Worm (Caenorhabditis elegans) whole organism, L1 larva: ENCODE measurements around the gene R02D3.8.
A peak's percentile ranks its signal among the peaks of the same experiment; 100 is the strongest.

Experiments
- C16A3.4 ChIP-seq: fragments of 150-350 bp; optimal IDR thresholded peaks from 2 replicates; lab custom pipeline; 2014; ENCODE audit warnings: missing biosample characterization, missing genetic modification characterization
- F16B12.6 ChIP-seq: fragments of 150-350 bp; optimal IDR thresholded peaks from 2 replicates; lab custom pipeline; 2014; ENCODE audit warnings: missing biosample characterization, missing genetic modification characterization
- alr-1 ChIP-seq: fragments of 200-800 bp; sonication (Bioruptor generic); optimal IDR thresholded peaks from 2 replicates; lab custom pipeline; 2018; ENCODE audit warnings: borderline replicate concordance, mild to moderate bottlenecking, missing genetic modification characterization, missing compliant biosample characterization
- blmp-1 ChIP-seq: fragments of 150-350 bp; optimal IDR thresholded peaks from 2 replicates; lab custom pipeline; 2014; ENCODE audit warnings: missing biosample characterization, missing genetic modification characterization
- ceh-8 ChIP-seq: fragments of 200-800 bp; sonication (Bioruptor generic); optimal IDR thresholded peaks from 2 replicates; lab custom pipeline; 2018; ENCODE audit warnings: mild to moderate bottlenecking, missing genetic modification characterization, moderate library complexity, missing compliant biosample characterization
- ceh-90 ChIP-seq: sonication (generic microtip); optimal IDR thresholded peaks from 2 replicates; lab custom pipeline; 2016; ENCODE audit warnings: missing genetic modification characterization, missing compliant biosample characterization
- ces-1 ChIP-seq: fragments of 150-350 bp; optimal IDR thresholded peaks from 2 replicates; lab custom pipeline; 2014; ENCODE audit warnings: missing biosample characterization, missing genetic modification reagents, missing genetic modification characterization
- dsc-1 ChIP-seq: sonication (generic microtip); optimal IDR thresholded peaks from 2 replicates; lab custom pipeline; 2016; ENCODE audit warnings: mild to moderate bottlenecking, missing genetic modification characterization, missing compliant biosample characterization
- efl-1 ChIP-seq, 4 experiments: fragments of 150-350 bp; optimal IDR thresholded peaks in 3 of 4; peaks in 1 of 4; 1 replicate in 1 of 4; 2 replicates in 3 of 4; lab custom pipeline; 2014; ENCODE audit warnings: missing biosample characterization in 2 of 4, missing genetic modification characterization in 2 of 4, missing genetic modification reagents in 2 of 4
- egl-27 ChIP-seq, 2 experiments: fragments of 150-350 bp in 1 of 2; sonication (generic microtip); optimal IDR thresholded peaks; 3 replicates each; lab custom pipeline; 2017 to 2018; ENCODE audit warnings: missing biosample characterization in 2 of 2, missing genetic modification characterization in 2 of 2, missing genetic modification reagents in 2 of 2
- ets-5 ChIP-seq: fragments of 200-800 bp; sonication (Bioruptor generic); IDR thresholded peaks from 2 replicates; pipeline ENCODE4 v1.3.6; 2022; ENCODE audit warnings: missing genetic modification characterization, missing compliant biosample characterization
- fkh-10 ChIP-seq: sonication (generic microtip); optimal IDR thresholded peaks from 2 replicates; lab custom pipeline; 2017; ENCODE audit warnings: missing biosample characterization, missing genetic modification reagents, missing genetic modification characterization
- fkh-4 ChIP-seq: sonication (generic microtip); optimal IDR thresholded peaks from 2 replicates; lab custom pipeline; 2016; ENCODE audit warnings: missing compliant biosample characterization, missing genetic modification characterization, borderline replicate concordance
- fos-1 ChIP-seq: fragments of 150-350 bp; optimal IDR thresholded peaks from 2 replicates; lab custom pipeline; 2014; ENCODE audit warnings: missing biosample characterization, missing genetic modification characterization
- grh-1 ChIP-seq: fragments of 200-800 bp; sonication (Bioruptor generic); IDR thresholded peaks from 2 replicates; pipeline ENCODE4 v1.3.6; 2022; ENCODE audit warnings: missing genetic modification reagents, missing genetic modification characterization, missing compliant biosample characterization
- hlh-17 ChIP-seq: fragments of 200-800 bp; sonication (Bioruptor generic); optimal IDR thresholded peaks from 2 replicates; lab custom pipeline; 2018; ENCODE audit warnings: missing genetic modification characterization, mild to moderate bottlenecking, missing compliant biosample characterization, moderate library complexity, borderline replicate concordance
- hpl-2 ChIP-seq: fragments of 150-350 bp; optimal IDR thresholded peaks from 2 replicates; lab custom pipeline; 2014; ENCODE audit warnings: missing biosample characterization, missing genetic modification reagents, missing genetic modification characterization
- isw-1 ChIP-seq: fragments of 200-800 bp; sonication (Bioruptor generic); IDR thresholded peaks from 2 replicates; pipeline ENCODE4 v1.3.6; 2022; ENCODE audit warnings: missing genetic modification characterization, missing compliant biosample characterization
- jun-1 ChIP-seq: fragments of 150-350 bp; optimal IDR thresholded peaks from 2 replicates; lab custom pipeline; 2014; ENCODE audit warnings: missing biosample characterization, missing genetic modification reagents, missing genetic modification characterization
- lin-14 ChIP-seq: fragments of 200-800 bp; sonication (Bioruptor generic); optimal IDR thresholded peaks from 2 replicates; lab custom pipeline; 2018; ENCODE audit warnings: mild to moderate bottlenecking, missing genetic modification characterization, moderate library complexity, missing compliant biosample characterization
- lin-15B ChIP-seq: fragments of 150-350 bp; sonication (generic microtip); optimal IDR thresholded peaks from 3 replicates; lab custom pipeline; 2014; ENCODE audit warnings: missing biosample characterization, missing genetic modification characterization
- lin-35 ChIP-seq, 2 experiments: fragments of 150-350 bp; optimal IDR thresholded peaks; 2 replicates each; lab custom pipeline; 2014; ENCODE audit warnings: missing biosample characterization in 2 of 2, missing genetic modification characterization in 2 of 2, missing genetic modification reagents in 2 of 2
- mab-9 ChIP-seq: fragments of 200-800 bp; sonication (Bioruptor generic); IDR thresholded peaks from 2 replicates; pipeline ENCODE4 v1.3.6; 2022; ENCODE audit warnings: missing genetic modification reagents, missing genetic modification characterization, missing compliant biosample characterization
- mef-2 ChIP-seq: fragments of 150-350 bp; optimal IDR thresholded peaks from 2 replicates; lab custom pipeline; 2014; ENCODE audit warnings: missing biosample characterization, missing genetic modification characterization
- mep-1 ChIP-seq: fragments of 150-350 bp; optimal IDR thresholded peaks from 2 replicates; lab custom pipeline; 2014; ENCODE audit warnings: missing biosample characterization, missing genetic modification characterization
- nhr-11 ChIP-seq: fragments of 150-350 bp; optimal IDR thresholded peaks from 2 replicates; lab custom pipeline; 2014; ENCODE audit warnings: missing biosample characterization, missing genetic modification characterization
- nhr-20 ChIP-seq: sonication (generic microtip); optimal IDR thresholded peaks from 2 replicates; lab custom pipeline; 2016; ENCODE audit warnings: mild to moderate bottlenecking, missing genetic modification characterization, missing compliant biosample characterization
- nhr-237 ChIP-seq: fragments of 150-350 bp; optimal IDR thresholded peaks from 2 replicates; lab custom pipeline; 2014; ENCODE audit warnings: missing biosample characterization, missing genetic modification characterization
- nhr-71 ChIP-seq: sonication (generic microtip); optimal IDR thresholded peaks from 2 replicates; lab custom pipeline; 2016; ENCODE audit warnings: mild to moderate bottlenecking, missing genetic modification characterization, moderate library complexity, missing compliant biosample characterization
- nhr-85 ChIP-seq: sonication (generic microtip); peaks from one replicate; lab custom pipeline; 2016; ENCODE audit warnings: missing genetic modification characterization, inconsistent platforms, missing compliant biosample characterization
- rnt-1 ChIP-seq: sonication (generic microtip); optimal IDR thresholded peaks from 2 replicates; lab custom pipeline; 2016; ENCODE audit warnings: mild to moderate bottlenecking, missing genetic modification characterization, moderate library complexity, missing compliant biosample characterization
- skn-1 ChIP-seq: fragments of 150-350 bp; optimal IDR thresholded peaks from 2 replicates; lab custom pipeline; 2014; ENCODE audit warnings: missing biosample characterization, missing genetic modification characterization
- snpc-4 ChIP-seq: fragments of 150-350 bp; optimal IDR thresholded peaks from 2 replicates; lab custom pipeline; 2014; ENCODE audit warnings: missing biosample characterization, missing genetic modification characterization
- snu-23 ChIP-seq: sonication (generic microtip); optimal IDR thresholded peaks from 2 replicates; lab custom pipeline; 2016; ENCODE audit warnings: missing genetic modification characterization, missing compliant biosample characterization
- sox-4 ChIP-seq: sonication (generic microtip); optimal IDR thresholded peaks from 2 replicates; lab custom pipeline; 2016; ENCODE audit warnings: missing genetic modification characterization, missing compliant biosample characterization
- sptf-1 ChIP-seq: fragments of 150-350 bp; optimal IDR thresholded peaks from 2 replicates; lab custom pipeline; 2014; ENCODE audit warnings: missing biosample characterization, missing genetic modification characterization
- sup-37 ChIP-seq: fragments of 200-800 bp; sonication (Bioruptor generic); optimal IDR thresholded peaks from 2 replicates; lab custom pipeline; 2018; ENCODE audit warnings: mild to moderate bottlenecking, missing genetic modification characterization, missing compliant biosample characterization
- tbx-2 ChIP-seq: sonication (generic microtip); optimal IDR thresholded peaks from 2 replicates; lab custom pipeline; 2016; ENCODE audit warnings: missing genetic modification characterization, missing compliant biosample characterization
- unc-130 ChIP-seq: fragments of 150-350 bp; optimal IDR thresholded peaks from 2 replicates; lab custom pipeline; 2017; ENCODE audit warnings: missing biosample characterization, missing genetic modification characterization, inconsistent platforms
- unc-30 ChIP-seq: sonication (generic microtip); optimal IDR thresholded peaks from 2 replicates; lab custom pipeline; 2017; ENCODE audit warnings: missing biosample characterization, missing genetic modification characterization
- unc-86 ChIP-seq: sonication (generic microtip); optimal IDR thresholded peaks from 2 replicates; lab custom pipeline; 2016; ENCODE audit warnings: missing genetic modification characterization, missing compliant biosample characterization
- xbp-1 ChIP-seq: sonication (generic microtip); optimal IDR thresholded peaks from 2 replicates; lab custom pipeline; 2016; ENCODE audit warnings: missing genetic modification characterization, missing compliant biosample characterization
- zag-1 ChIP-seq: fragments of 150-350 bp; optimal IDR thresholded peaks from 2 replicates; lab custom pipeline; 2014; ENCODE audit warnings: missing biosample characterization, missing genetic modification characterization

R02D3.8 gene

ce11 chrIV:291356-291755, 34.4 kb upstream of the R02D3.8 start, which contains the start of gene T21D12.7:
TSS of gene T21D12.7 (minus strand) at chrIV:291456.
- no peak for TF ChIP-seq mab-9 (GFP tag; lab: Robert Waterston, UW)
- no peak for TF ChIP-seq lin-14
- no peak for TF ChIP-seq skn-1 (tag; lab: Kevin White, UChicago)
- no peak for TF ChIP-seq grh-1
- TF ChIP-seq, all 84 proteins: peak for 0

- no peak for TF ChIP-seq xbp-1 (tag; lab: Kevin White, UChicago)
- no peak for TF ChIP-seq sox-4 (tag; lab: Kevin White, UChicago)
- TF ChIP-seq efl-1 (optimal IDR thresholded peaks at IDR 0.05; lab: Kevin White, UChicago): no peak
- TF ChIP-seq efl-1 (GFP tag; optimal IDR thresholded peaks at IDR 0.05 in 1 of 2; lab: Kevin White, UChicago): peak in 1 of 2 experiments; percentile 71
- no peak for TF ChIP-seq ceh-90 (tag; lab: Kevin White, UChicago)
- no peak for TF ChIP-seq unc-86 (tag; lab: Kevin White, UChicago)
- TF ChIP-seq nhr-237 (tag; lab: Kevin White, UChicago): no peak
- TF ChIP-seq sup-37 (GFP tag; lab: Kevin White, UChicago): no peak
Measured at ce11 chrIV:290387-290786, 33.4 kb upstream of the R02D3.8 start.

ce11 chrIV:288027-288426, 31.0 kb upstream of the R02D3.8 start, which contains the start of gene T21D12.14:
TSS of gene T21D12.14 (minus strand) at chrIV:288127.
- peak; percentile 32 for TF ChIP-seq blmp-1
- no peak for TF ChIP-seq nhr-20 (tag; lab: Kevin White, UChicago)
- TF ChIP-seq, all 84 proteins: peak for 1

- no peak for TF ChIP-seq skn-1 (tag; lab: Kevin White, UChicago)
- no peak for TF ChIP-seq hlh-17
- peak; percentile 2 for TF ChIP-seq fkh-10 (GFP tag; lab: Kevin White, UChicago)
Measured at ce11 chrIV:283347-283746, 26.3 kb upstream of the R02D3.8 start, which contains the start of gene best-19. TSS of gene best-19 (plus strand) at chrIV:283647.

ce11 chrIV:282008-282407, 25.0 kb upstream of the R02D3.8 start:
- TF ChIP-seq sup-37 (GFP tag; lab: Kevin White, UChicago) (no peak), rnt-1 (tag; lab: Kevin White, UChicago) (peak; percentile 6), C16A3.4 (no peak), ets-5 (GFP tag; lab: Robert Waterston, UW) (no peak), lin-14 (peak; percentile 28), lin-15B (tag; lab: Kevin White, UChicago) (no peak), efl-1 (optimal IDR thresholded peaks at IDR 0.05; lab: Kevin White, UChicago) (no peak), efl-1 (GFP tag; optimal IDR thresholded peaks at IDR 0.05 in 1 of 2; lab: Kevin White, UChicago) (peak in 1 of 2 experiments; percentile 74), hpl-2 (no peak), ceh-8 (GFP tag; lab: Kevin White, UChicago) (no peak), nhr-11 (tag; lab: Kevin White, UChicago) (no peak), unc-30 (no peak), dsc-1 (tag; lab: Kevin White, UChicago) (no peak), egl-27 (tag; optimal IDR thresholded peaks at IDR 0.05; lab: Kevin White, UChicago) (no peak), snpc-4 (tag; lab: Kevin White, UChicago) (no peak), mef-2 (tag; lab: Kevin White, UChicago) (no peak), ces-1 (no peak), tbx-2 (tag; lab: Kevin White, UChicago) (no peak), xbp-1 (tag; lab: Kevin White, UChicago) (no peak), sptf-1 (tag; lab: Kevin White, UChicago) (no peak), fos-1 (tag; lab: Kevin White, UChicago) (no peak), snu-23 (no peak), alr-1 (tag; lab: Kevin White, UChicago) (no peak), lin-35 (GFP tag; optimal IDR thresholded peaks at IDR 0.05; lab: Kevin White, UChicago) (no peak), mep-1 (tag; lab: Kevin White, UChicago) (peak; percentile 6), nhr-237 (tag; lab: Kevin White, UChicago) (no peak), nhr-71 (tag; lab: Kevin White, UChicago) (no peak), jun-1 (tag; lab: Kevin White, UChicago) (no peak), nhr-85 (tag; lab: Kevin White, UChicago) (peak; percentile 17), fkh-4 (no peak), ceh-90 (tag; lab: Kevin White, UChicago) (no peak), isw-1 (GFP tag; lab: Robert Waterston, UW) (no peak), zag-1 (tag; lab: Kevin White, UChicago) (no peak), F16B12.6 (tag; lab: Kevin White, UChicago) (no peak), unc-130 (tag; lab: Kevin White, UChicago) (no peak)
